Worm (Caenorhabditis elegans): ENCODE results near the gene emb-27.
A peak's percentile ranks its signal among the peaks of the same experiment; 100 is the strongest.

emb-27 gene

DNA sequence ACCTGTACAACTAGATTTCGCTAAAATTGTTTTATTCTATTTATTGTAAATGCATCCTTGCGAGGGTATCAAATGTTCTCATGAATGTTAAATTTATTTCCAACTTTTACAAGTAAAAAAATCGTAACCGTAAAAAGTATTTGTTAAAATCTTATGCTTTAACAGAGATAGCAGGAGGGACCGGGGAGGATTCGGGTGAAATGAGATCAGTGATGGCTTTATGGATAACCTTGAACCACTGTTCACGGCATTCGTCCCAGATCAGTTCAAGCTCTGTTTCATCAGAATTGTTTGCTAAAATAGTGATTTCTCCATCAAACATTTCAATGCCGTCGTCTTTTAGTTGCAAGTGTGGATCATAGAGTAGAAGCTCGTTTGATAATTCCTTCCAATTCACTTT, 20.8 kb downstream of the emb-27 start:
- TF ChIP-seq nhr-6 (tag; optimal IDR thresholded peaks at IDR 0.05) (no peak), ztf-4 (tag; optimal IDR thresholded peaks at IDR 0.05) (no peak), mbf-1 (tag; optimal IDR thresholded peaks at IDR 0.05) (no peak), nhr-25 (tag; optimal IDR thresholded peaks at IDR 0.05) (no peak), dmd-4 (tag; optimal IDR thresholded peaks at IDR 0.05) (no peak), peb-1 (tag; optimal IDR thresholded peaks at IDR 0.05) (no peak), alr-1 (tag; optimal IDR thresholded peaks at IDR 0.05) (no peak), C34F6.9 (tag; optimal IDR thresholded peaks at IDR 0.05) (no peak), R02D3.7 (tag; optimal IDR thresholded peaks at IDR 0.05) (no peak), ceh-16 (tag; optimal IDR thresholded peaks at IDR 0.05) (no peak), unc-55 (GFP tag; optimal IDR thresholded peaks at IDR 0.05) (no peak), elt-1 (tag; optimal IDR thresholded peaks at IDR 0.05) (no peak), nhr-10 (tag; optimal IDR thresholded peaks at IDR 0.05) (no peak), nhr-23 (tag; optimal IDR thresholded peaks at IDR 0.05) (no peak), mab-5 (tag; optimal IDR thresholded peaks at IDR 0.05) (no peak), lin-11 (tag; optimal IDR thresholded peaks at IDR 0.05) (no peak), lin-39 (tag; optimal IDR thresholded peaks at IDR 0.05) (no peak), aly-2 (tag; optimal IDR thresholded peaks at IDR 0.05) (no peak), nhr-77 (tag; optimal IDR thresholded peaks at IDR 0.05) (no peak)

DNA sequence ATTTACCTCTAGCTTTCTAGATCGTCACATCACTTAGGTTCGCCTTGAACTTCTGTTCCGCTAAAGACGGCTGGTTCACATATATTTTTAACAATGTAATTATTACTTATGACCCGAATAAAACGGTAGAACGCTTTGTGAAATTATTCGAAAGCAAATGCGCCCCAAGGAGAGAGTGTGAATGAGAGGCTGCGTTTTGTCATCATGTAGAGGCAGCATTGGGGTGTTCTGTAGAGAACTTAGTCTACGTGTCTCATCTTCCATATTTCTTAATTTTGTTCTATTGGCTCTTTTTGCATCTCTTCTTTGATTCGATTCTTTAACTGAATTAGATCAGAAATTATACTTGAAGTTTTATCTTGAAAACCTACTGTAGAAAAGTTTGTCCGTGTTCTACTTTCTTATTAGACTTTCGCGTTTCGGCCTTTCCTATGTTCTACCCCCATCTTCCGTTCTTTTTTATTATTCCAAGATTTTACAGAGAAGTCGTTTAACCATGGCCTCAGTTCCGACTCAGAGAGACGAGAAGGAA, 23.9 kb downstream of the emb-27 start, which contains the start of gene cdc-48.2:
Gene cdc-48.2 (plus strand): TSS at position 482 of the 532 bp plus-strand sequence.
- TF ChIP-seq unc-55 (GFP tag; optimal IDR thresholded peaks at IDR 0.05) (peak; percentile 2), lsy-2 (tag; optimal IDR thresholded peaks at IDR 0.05) (peak in 1 of 2 experiments; percentile 27), nhr-25 (tag; optimal IDR thresholded peaks at IDR 0.05) (no peak), C34F6.9 (tag; optimal IDR thresholded peaks at IDR 0.05) (peak; percentile 36), fos-1 (tag; optimal IDR thresholded peaks at IDR 0.05) (peak; percentile 0), skn-1 (tag; optimal IDR thresholded peaks at IDR 0.05) (peak; percentile 86), unc-39 (tag; optimal IDR thresholded peaks at IDR 0.05) (no peak)

DNA sequence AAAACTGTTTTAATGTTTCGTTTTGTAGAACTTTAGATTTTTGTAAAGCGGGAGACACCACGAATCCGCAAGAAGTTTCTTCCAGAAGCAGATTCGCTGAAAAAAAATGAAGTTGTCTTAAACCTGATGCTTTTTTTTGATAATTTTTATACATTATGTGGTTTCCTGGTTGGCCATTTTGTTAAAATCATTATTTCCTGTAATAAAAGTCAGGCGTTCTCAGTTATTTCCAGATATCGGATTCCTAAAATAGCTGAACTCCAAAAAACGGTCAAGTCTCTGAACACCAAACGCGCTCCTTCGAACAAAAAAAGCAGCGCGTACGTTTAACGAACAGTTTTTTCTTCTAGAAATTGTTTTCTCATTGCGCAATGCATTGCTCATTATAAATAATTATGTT, 24.6 kb downstream of the emb-27 start:
- TF ChIP-seq crh-2 (tag; optimal IDR thresholded peaks at IDR 0.05) (no peak), sma-3 (GFP tag; optimal IDR thresholded peaks at IDR 0.05) (peak; percentile 1), unc-55 (GFP tag; optimal IDR thresholded peaks at IDR 0.05) (peak; percentile 29), nhr-129 (tag; optimal IDR thresholded peaks at IDR 0.05) (peak; percentile 49), skn-1 (tag; optimal IDR thresholded peaks at IDR 0.05) (peak; percentile 16), lsy-2 (tag; optimal IDR thresholded peaks at IDR 0.05) (peak in 1 of 2 experiments; percentile 67), alr-1 (tag; optimal IDR thresholded peaks at IDR 0.05) (no peak), nhr-25 (tag; optimal IDR thresholded peaks at IDR 0.05) (peak; percentile 8), gmeb-1 (tag; optimal IDR thresholded peaks at IDR 0.05) (peak; percentile 21), C34F6.9 (tag; optimal IDR thresholded peaks at IDR 0.05) (peak; percentile 37)

DNA sequence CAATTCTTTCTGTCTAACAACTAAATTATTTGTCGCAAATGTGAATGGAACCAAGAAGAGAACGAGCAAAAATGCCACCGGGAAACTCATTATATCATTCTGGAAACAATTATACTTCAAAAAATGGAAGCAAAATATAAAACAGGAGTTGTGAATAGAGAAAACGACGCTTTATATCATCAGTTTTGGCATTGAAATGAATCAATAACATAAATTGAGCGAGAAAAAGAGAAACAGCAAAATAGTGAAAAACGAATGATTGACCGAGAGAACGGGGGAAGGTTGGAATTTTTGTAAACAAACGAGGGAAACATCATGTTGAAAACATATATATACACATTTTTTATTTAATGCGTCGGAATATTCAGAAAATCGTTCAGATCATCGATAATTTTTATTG, 25.2 kb downstream of the emb-27 start, which contains the start of gene ctns-1:
Gene ctns-1 (minus strand): TSS at position 101 of the 400 bp plus-strand sequence.
- TF ChIP-seq skn-1 (tag; optimal IDR thresholded peaks at IDR 0.05) = no peak
- no peak for TF ChIP-seq nhr-12 (tag; optimal IDR thresholded peaks at IDR 0.05)
- TF ChIP-seq mab-5 (tag; optimal IDR thresholded peaks at IDR 0.05) = no peak
- TF ChIP-seq ZK546.5 (tag; optimal IDR thresholded peaks at IDR 0.05) = no peak
- no peak for TF ChIP-seq unc-55 (GFP tag; optimal IDR thresholded peaks at IDR 0.05)
- no peak for TF ChIP-seq nhr-23 (tag; optimal IDR thresholded peaks at IDR 0.05)
- no peak for TF ChIP-seq fos-1 (tag; optimal IDR thresholded peaks at IDR 0.05)
- TF ChIP-seq alr-1 (tag; optimal IDR thresholded peaks at IDR 0.05) = no peak
- no peak for TF ChIP-seq nhr-25 (tag; optimal IDR thresholded peaks at IDR 0.05)
- no peak for TF ChIP-seq peb-1 (tag; optimal IDR thresholded peaks at IDR 0.05)
- TF ChIP-seq mbf-1 (tag; optimal IDR thresholded peaks at IDR 0.05) = no peak
- no peak for TF ChIP-seq mdl-1 (tag; optimal IDR thresholded peaks at IDR 0.05)
- TF ChIP-seq ceh-82 (tag; optimal IDR thresholded peaks at IDR 0.05) = no peak
- no peak for TF ChIP-seq sma-3 (GFP tag; optimal IDR thresholded peaks at IDR 0.05)
- no peak for TF ChIP-seq nhr-21 (tag; optimal IDR thresholded peaks at IDR 0.05)
- TF ChIP-seq lin-13 (GFP tag; optimal IDR thresholded peaks at IDR 0.05) = no peak
- TF ChIP-seq nhr-11 (tag; optimal IDR thresholded peaks at IDR 0.05) = no peak
- TF ChIP-seq zag-1 (tag; optimal IDR thresholded peaks at IDR 0.05) = no peak
- no peak for TF ChIP-seq sem-4 (tag; optimal IDR thresholded peaks at IDR 0.05)

Measured in whole organism, L2 larva.